Worm (Caenorhabditis elegans): ENCODE results near the gene F15H10.8.

F15H10.8 gene

DNA sequence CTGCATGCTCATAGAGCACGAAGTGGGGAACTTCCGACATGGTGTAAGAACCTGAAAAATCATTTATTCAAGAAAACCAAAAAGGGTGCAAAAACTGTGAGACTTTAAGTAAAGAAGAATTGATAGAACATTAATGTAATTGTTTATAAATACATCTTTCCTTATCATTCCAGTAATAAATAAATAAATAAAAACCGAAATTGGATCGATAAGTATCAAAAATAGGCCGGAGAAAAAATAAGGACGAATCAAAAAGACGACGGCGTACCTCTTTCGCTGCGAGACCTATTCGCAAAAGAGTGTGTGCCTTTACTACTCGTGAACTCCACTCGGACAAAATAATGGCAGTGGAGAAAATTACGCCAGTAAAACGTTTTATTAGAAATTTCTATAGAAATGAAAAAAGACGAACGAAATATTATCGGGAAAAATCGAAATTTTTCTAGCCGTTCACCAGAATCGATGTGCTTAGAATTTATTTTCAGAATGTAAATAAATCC lies 49.7 kb downstream of the F15H10.8 start, which contains the start of gene nol-56:
TSS of gene nol-56 (minus strand) at position 51 of the 500 bp plus-strand sequence.
- peak; percentile 49 for TF ChIP-seq pha-4 (tag; optimal IDR thresholded peaks at IDR 0.05)
- TF ChIP-seq elt-3 (tag; optimal IDR thresholded peaks at IDR 0.05): no peak
- no peak for TF ChIP-seq blmp-1 (tag; optimal IDR thresholded peaks at IDR 0.05)
- peak; percentile 45 for TF ChIP-seq nhr-237 (tag; optimal IDR thresholded peaks at IDR 0.05)
- TF ChIP-seq unc-39 (tag; optimal IDR thresholded peaks at IDR 0.05): no peak
- no peak for TF ChIP-seq lin-32 (GFP tag; optimal IDR thresholded peaks at IDR 0.05)
- no peak for TF ChIP-seq bed-3 (GFP tag; optimal IDR thresholded peaks at IDR 0.05)
- no peak for TF ChIP-seq nhr-2 (tag; optimal IDR thresholded peaks at IDR 0.05)
- no peak for TF ChIP-seq unc-120 (tag; optimal IDR thresholded peaks at IDR 0.05; ENCODE audit: poor library complexity, severe bottlenecking)
- TF ChIP-seq ceh-39 (tag; optimal IDR thresholded peaks at IDR 0.05): peak; percentile 82
- TF ChIP-seq snpc-4 (tag; optimal IDR thresholded peaks at IDR 0.05): no peak
- no peak for TF ChIP-seq ceh-83 (GFP tag; optimal IDR thresholded peaks at IDR 0.05)
- no peak for TF ChIP-seq nhr-12 (tag; optimal IDR thresholded peaks at IDR 0.05)
- TF ChIP-seq sptf-1 (tag; optimal IDR thresholded peaks at IDR 0.05): no peak
- TF ChIP-seq unc-62 (GFP tag; optimal IDR thresholded peaks at IDR 0.05): no peak
- no peak for TF ChIP-seq cnd-1 (tag; optimal IDR thresholded peaks at IDR 0.05)
- TF ChIP-seq M03D4.4 (tag; optimal IDR thresholded peaks at IDR 0.05): no peak
- no peak for TF ChIP-seq sem-2 (GFP tag; optimal IDR thresholded peaks at IDR 0.05)
- TF ChIP-seq lin-13 (tag; optimal IDR thresholded peaks at IDR 0.05): peak; percentile 56
- TF ChIP-seq ces-1 (GFP tag; optimal IDR thresholded peaks at IDR 0.05): peak; percentile 77
- no peak for TF ChIP-seq ztf-11 (tag; optimal IDR thresholded peaks at IDR 0.05)
- no peak for TF ChIP-seq nhr-76 (tag; optimal IDR thresholded peaks at IDR 0.05)
- TF ChIP-seq tbx-8 (GFP tag; optimal IDR thresholded peaks at IDR 0.05): no peak
- no peak for TF ChIP-seq elt-1 (tag; optimal IDR thresholded peaks at IDR 0.05; ENCODE audit: borderline replicate concordance, insufficient read depth)
- TF ChIP-seq hlh-1 (tag; optimal IDR thresholded peaks at IDR 0.05): peak; percentile 53
- TF ChIP-seq lsy-2 (tag; optimal IDR thresholded peaks at IDR 0.05): peak; percentile 77
- no peak for TF ChIP-seq zip-8 (tag; optimal IDR thresholded peaks at IDR 0.05)
- no peak for TF ChIP-seq drap-1 (GFP tag; optimal IDR thresholded peaks at IDR 0.05)
- no peak for TF ChIP-seq nhr-28 (tag; optimal IDR thresholded peaks at IDR 0.05)
- no peak for TF ChIP-seq ham-2 (GFP tag; optimal IDR thresholded peaks at IDR 0.05)
- peak; percentile 64 for TF ChIP-seq mep-1 (tag; optimal IDR thresholded peaks at IDR 0.05)
- TF ChIP-seq flh-1 (GFP tag; optimal IDR thresholded peaks at IDR 0.05): no peak
- TF ChIP-seq mls-2 (tag; optimal IDR thresholded peaks at IDR 0.05): no peak
- no peak for TF ChIP-seq ceh-43 (GFP tag; optimal IDR thresholded peaks at IDR 0.05)
- TF ChIP-seq mab-5 (tag; optimal IDR thresholded peaks at IDR 0.05): no peak
